Worm (Caenorhabditis elegans): Measurements from ENCODE around the gene C55A6.11.

- TF ChIP-seq snpc-4 (tag; optimal IDR thresholded peaks at IDR 0.05): no peak
- TF ChIP-seq nhr-25 (tag; optimal IDR thresholded peaks at IDR 0.05): no peak
- TF ChIP-seq aly-2 (tag; optimal IDR thresholded peaks at IDR 0.05): no peak
- TF ChIP-seq Y55F3AM.14 (GFP tag; optimal IDR thresholded peaks at IDR 0.05): no peak
- TF ChIP-seq nhr-6 (tag; optimal IDR thresholded peaks at IDR 0.05): no peak
- TF ChIP-seq ceh-82 (tag; optimal IDR thresholded peaks at IDR 0.05): no peak
- no peak for TF ChIP-seq mdl-1 (tag; optimal IDR thresholded peaks at IDR 0.05)
- no peak for TF ChIP-seq egl-27 (tag; optimal IDR thresholded peaks at IDR 0.05)
- TF ChIP-seq fos-1 (tag; optimal IDR thresholded peaks at IDR 0.05): no peak
- TF ChIP-seq unc-39 (tag; optimal IDR thresholded peaks at IDR 0.05): no peak
- TF ChIP-seq nhr-10 (tag; optimal IDR thresholded peaks at IDR 0.05): no peak
- TF ChIP-seq peb-1 (tag; optimal IDR thresholded peaks at IDR 0.05): no peak
Measured at ce11 chrV:11516141-11516591, 4.1 kb upstream of the C55A6.11 start, which contains the start of gene sdz-8.
